Fruit fly (Drosophila melanogaster) whole organism, prepupa: Measurements from ENCODE around the gene CG43336.

Experiments
- Blimp-1 ChIP-seq: fragments of 200-800 bp; sonication (Bioruptor generic); optimal IDR thresholded peaks from 3 replicates; lab custom pipeline; 2017; ENCODE audit warnings: missing biosample characterization, missing genetic modification characterization, mild to moderate bottlenecking, moderate library complexity, missing genetic modification reagents
- CG10631 ChIP-seq: fragments of 200-800 bp; sonication (Bioruptor generic); optimal IDR thresholded peaks from 2 replicates; lab custom pipeline; 2016; ENCODE audit warnings: missing biosample characterization, missing genetic modification characterization
- CG15336 ChIP-seq: fragments of 200-800 bp; sonication (Bioruptor generic); IDR thresholded peaks from 2 replicates; pipeline ENCODE4 v1.3.6; 2022; ENCODE audit warnings: missing biosample characterization, missing genetic modification characterization
- CG16779 ChIP-seq: fragments of 200-800 bp; sonication (Bioruptor generic); optimal IDR thresholded peaks from 3 replicates; lab custom pipeline; 2017; ENCODE audit warnings: missing biosample characterization, mild to moderate bottlenecking, missing genetic modification characterization
- CG3032 ChIP-seq: fragments of 200-800 bp; optimal IDR thresholded peaks from 2 replicates; lab custom pipeline; 2019; ENCODE audit warnings: missing biosample characterization, mild to moderate bottlenecking, missing genetic modification characterization, moderate library complexity
- CG31627 ChIP-seq: fragments of 200-800 bp; sonication (Bioruptor generic); optimal IDR thresholded peaks from 3 replicates; lab custom pipeline; 2016; ENCODE audit warnings: missing biosample characterization, missing genetic modification characterization
- CG32006 ChIP-seq: fragments of 200-800 bp; sonication (Bioruptor generic); optimal IDR thresholded peaks from 3 replicates; lab custom pipeline; 2017; ENCODE audit warnings: missing biosample characterization, mild to moderate bottlenecking, missing genetic modification characterization
- CG34406 ChIP-seq: fragments of 200-800 bp; sonication (Bioruptor generic); optimal IDR thresholded peaks from 3 replicates; lab custom pipeline; 2016; ENCODE audit warnings: missing biosample characterization, missing genetic modification characterization
- CG3919 ChIP-seq: fragments of 200-800 bp; sonication (Bioruptor generic); optimal IDR thresholded peaks from 3 replicates; lab custom pipeline; 2016; ENCODE audit warnings: missing biosample characterization, missing genetic modification characterization
- CG4318 ChIP-seq: fragments of 200-800 bp; sonication (Bioruptor generic); optimal IDR thresholded peaks from 3 replicates; lab custom pipeline; 2017; ENCODE audit warnings: missing biosample characterization, mild to moderate bottlenecking, missing genetic modification characterization
- CG6163 ChIP-seq: fragments of 200-800 bp; sonication (Bioruptor generic); IDR thresholded peaks from 3 replicates; pipeline ENCODE4 v1.3.6; 2022; ENCODE audit warnings: missing biosample characterization, missing genetic modification characterization
- CG6276 ChIP-seq: fragments of 200-800 bp; sonication (Bioruptor generic); optimal IDR thresholded peaks from 2 replicates; lab custom pipeline; 2017; ENCODE audit warnings: missing biosample characterization, mild to moderate bottlenecking, missing genetic modification characterization
- CG6792 ChIP-seq: fragments of 200-800 bp; sonication (Bioruptor generic); optimal IDR thresholded peaks from 3 replicates; lab custom pipeline; 2016; ENCODE audit warnings: missing biosample characterization, missing genetic modification characterization
- CG6854 ChIP-seq: fragments of 200-800 bp; sonication (Bioruptor generic); optimal IDR thresholded peaks from 2 replicates; lab custom pipeline; 2017; ENCODE audit warnings: missing biosample characterization, mild to moderate bottlenecking, missing genetic modification characterization
- CG8119 ChIP-seq: fragments of 200-800 bp; sonication (Bioruptor generic); IDR thresholded peaks from 3 replicates; pipeline ENCODE4 v1.3.6; 2022; ENCODE audit warnings: missing biosample characterization, missing genetic modification characterization
- CG8319 ChIP-seq: fragments of 200-800 bp; sonication (Bioruptor generic); optimal IDR thresholded peaks from 3 replicates; lab custom pipeline; 2016; ENCODE audit warnings: missing biosample characterization, missing genetic modification characterization
- Eip75B ChIP-seq: fragments of 200-800 bp; sonication (Bioruptor generic); optimal IDR thresholded peaks from 3 replicates; lab custom pipeline; 2016; ENCODE audit warnings: missing biosample characterization, missing genetic modification characterization
- Eip78C ChIP-seq: fragments of 200-800 bp; sonication (Bioruptor generic); peaks from one replicate; lab custom pipeline; 2016; ENCODE audit warnings: missing biosample characterization, missing genetic modification characterization
- Eip93F ChIP-seq: fragments of 200-800 bp; sonication (Bioruptor generic); optimal IDR thresholded peaks from 2 replicates; lab custom pipeline; 2016; ENCODE audit warnings: missing biosample characterization, mild to moderate bottlenecking, missing genetic modification characterization
- Ets96B ChIP-seq: fragments of 200-800 bp; optimal IDR thresholded peaks from 2 replicates; lab custom pipeline; 2019; ENCODE audit warnings: missing biosample characterization, mild to moderate bottlenecking, missing genetic modification characterization, moderate library complexity
- Gug ChIP-seq: fragments of 200-800 bp; sonication (Bioruptor generic); IDR thresholded peaks from 2 replicates; pipeline ENCODE4 v1.3.6; 2022; ENCODE audit warnings: missing biosample characterization, missing genetic modification characterization
- Hr38 ChIP-seq: sonication (Bioruptor generic); optimal IDR thresholded peaks from 2 replicates; lab custom pipeline; 2016; ENCODE audit warnings: missing biosample characterization, missing genetic modification characterization
- Hr39 ChIP-seq: fragments of 200-800 bp; sonication (Bioruptor generic); optimal IDR thresholded peaks from 2 replicates; lab custom pipeline; 2016; ENCODE audit warnings: missing biosample characterization, missing genetic modification characterization
- Hr4 ChIP-seq: fragments of 200-800 bp; sonication (Bioruptor generic); optimal IDR thresholded peaks from 3 replicates; lab custom pipeline; 2016; ENCODE audit warnings: missing biosample characterization, missing genetic modification characterization
- Lpt ChIP-seq: fragments of 200-800 bp; sonication (Bioruptor generic); optimal IDR thresholded peaks from 3 replicates; lab custom pipeline; 2016; ENCODE audit warnings: missing biosample characterization, missing genetic modification characterization
- Met ChIP-seq: fragments of 200-800 bp; sonication (Bioruptor generic); optimal IDR thresholded peaks from 3 replicates; lab custom pipeline; 2016; ENCODE audit warnings: missing biosample characterization, missing genetic modification characterization
- Smox ChIP-seq: fragments of 200-800 bp; sonication (Bioruptor generic); optimal IDR thresholded peaks from 3 replicates; lab custom pipeline; 2016; ENCODE audit warnings: missing biosample characterization, missing genetic modification characterization
- Sox102F ChIP-seq: fragments of 200-800 bp; sonication (Bioruptor generic); optimal IDR thresholded peaks from 2 replicates; lab custom pipeline; 2016; ENCODE audit warnings: missing biosample characterization, mild to moderate bottlenecking, missing genetic modification characterization
- Sox14 ChIP-seq: fragments of 200-800 bp; sonication (Bioruptor generic); optimal IDR thresholded peaks from 3 replicates; lab custom pipeline; 2016; ENCODE audit warnings: missing biosample characterization, missing genetic modification characterization
- Sox15 ChIP-seq: fragments of 200-800 bp; sonication (Bioruptor generic); optimal IDR thresholded peaks from 3 replicates; lab custom pipeline; 2016; ENCODE audit warnings: missing biosample characterization, missing genetic modification characterization
- achi ChIP-seq: fragments of 200-800 bp; sonication (Bioruptor generic); optimal IDR thresholded peaks from 3 replicates; lab custom pipeline; 2016; ENCODE audit warnings: missing biosample characterization, missing genetic modification characterization
- acj6 ChIP-seq: fragments of 200-800 bp; sonication (Bioruptor generic); optimal IDR thresholded peaks from 3 replicates; lab custom pipeline; 2016; ENCODE audit warnings: missing biosample characterization, missing genetic modification characterization
- cyc ChIP-seq: fragments of 200-800 bp; sonication (Bioruptor generic); optimal IDR thresholded peaks from 3 replicates; lab custom pipeline; 2016; ENCODE audit warnings: missing biosample characterization, missing genetic modification characterization
- dsx ChIP-seq: fragments of 200-800 bp; optimal IDR thresholded peaks from 3 replicates; lab custom pipeline; 2019; ENCODE audit warnings: missing biosample characterization, mild to moderate bottlenecking, missing genetic modification characterization, moderate library complexity; ENCODE audit not compliant: poor library complexity, severe bottlenecking
- esn ChIP-seq: fragments of 200-800 bp; sonication (Bioruptor generic); optimal IDR thresholded peaks from 2 replicates; lab custom pipeline; 2016; ENCODE audit warnings: missing biosample characterization, mild to moderate bottlenecking, missing genetic modification characterization, moderate library complexity
- fkh ChIP-seq: fragments of 200-800 bp; sonication (Bioruptor generic); optimal IDR thresholded peaks from 3 replicates; lab custom pipeline; 2017; ENCODE audit warnings: missing biosample characterization, mild to moderate bottlenecking, missing genetic modification characterization, moderate library complexity
- lz ChIP-seq: fragments of 200-800 bp; sonication (Bioruptor generic); optimal IDR thresholded peaks from 3 replicates; lab custom pipeline; 2016; ENCODE audit warnings: missing biosample characterization, missing genetic modification characterization
- net ChIP-seq: fragments of 200-800 bp; sonication (Bioruptor generic); optimal IDR thresholded peaks from 3 replicates; lab custom pipeline; 2016; ENCODE audit warnings: missing biosample characterization, missing genetic modification characterization
- pdm3 ChIP-seq: fragments of 200-800 bp; sonication (Bioruptor generic); optimal IDR thresholded peaks from 3 replicates; lab custom pipeline; 2016; ENCODE audit warnings: missing biosample characterization, missing genetic modification characterization
- salr ChIP-seq, 2 experiments: fragments of 200-800 bp; sonication (Bioruptor generic); optimal IDR thresholded peaks; 3 replicates each; lab custom pipeline; 2016 to 2018; ENCODE audit warnings: missing biosample characterization in 2 of 2, missing genetic modification characterization in 2 of 2, mild to moderate bottlenecking in 1 of 2
- spab ChIP-seq: fragments of 200-800 bp; sonication (Bioruptor generic); optimal IDR thresholded peaks from 2 replicates; lab custom pipeline; 2017; ENCODE audit warnings: missing biosample characterization, mild to moderate bottlenecking, missing genetic modification characterization, missing genetic modification reagents
- svp ChIP-seq: fragments of 200-800 bp; sonication (Bioruptor generic); peaks from one replicate; lab custom pipeline; 2016; ENCODE audit warnings: missing biosample characterization, missing genetic modification characterization
- topi ChIP-seq: fragments of 200-800 bp; sonication (Bioruptor generic); optimal IDR thresholded peaks from 3 replicates; lab custom pipeline; 2016; ENCODE audit warnings: missing biosample characterization, missing genetic modification characterization
- vri ChIP-seq: fragments of 200-800 bp; sonication (Bioruptor generic); optimal IDR thresholded peaks from 3 replicates; lab custom pipeline; 2016; ENCODE audit warnings: missing biosample characterization, mild to moderate bottlenecking, missing genetic modification characterization

Gene CG43336

DNA sequence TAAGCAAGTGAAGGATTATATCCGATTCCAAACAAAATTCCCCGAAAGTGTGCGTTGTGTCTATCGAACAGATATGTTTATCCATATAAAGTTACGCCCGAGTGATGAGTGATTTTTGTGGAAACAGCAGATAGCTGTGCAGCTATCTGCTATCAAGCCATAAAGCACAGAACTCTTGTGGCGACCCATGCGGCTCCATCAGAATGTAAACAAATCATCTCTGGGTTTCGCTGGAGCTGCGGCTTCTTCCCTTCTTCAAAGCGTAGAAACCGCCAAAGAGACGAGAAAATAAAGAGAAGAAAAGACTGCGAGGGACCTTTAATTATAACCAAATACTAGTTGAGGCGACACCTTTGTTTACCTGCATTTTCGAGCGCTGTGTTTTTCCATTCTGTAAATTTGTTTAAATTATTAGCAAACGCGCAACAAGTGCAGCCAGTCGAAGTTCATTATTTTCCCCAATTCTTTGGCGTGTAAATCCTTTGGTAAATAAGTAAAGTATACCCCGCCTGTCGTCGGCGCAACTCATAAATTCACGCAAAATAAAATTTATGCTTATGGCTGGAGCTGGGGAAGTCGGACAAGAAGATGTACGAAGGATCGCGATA, 30.0 kb downstream of the CG43336 start:
- TF ChIP-seq acj6 (GFP tag; lab: Kevin White, UChicago) (no peak), fkh (peak; percentile 64), Sox15 (no peak), svp (GFP tag; lab: Kevin White, UChicago) (peak; percentile 57)
- TF ChIP-seq, all 60 proteins: peak for 2

- TF ChIP-seq spab (no peak), CG15336 (GFP tag; lab: Robert Waterston, UW) (no peak), Ets96B (tag; lab: Kevin White, UChicago) (no peak), Sox15 (no peak), Lpt (GFP tag; lab: Kevin White, UChicago) (no peak), Hr38 (GFP tag; lab: Kevin White, UChicago) (no peak), Hr4 (no peak), salr (GFP tag; optimal IDR thresholded peaks at IDR 0.05; lab: Kevin White, UChicago) (no peak), CG6276 (GFP tag; lab: Kevin White, UChicago) (no peak), Eip75B (GFP tag; lab: Kevin White, UChicago) (no peak), pdm3 (no peak), CG4318 (GFP tag; lab: Kevin White, UChicago) (no peak), CG8119 (GFP tag; lab: Robert Waterston, UW) (no peak), CG3032 (tag; lab: Kevin White, UChicago) (no peak), svp (GFP tag; lab: Kevin White, UChicago) (no peak), esn (no peak), CG6163 (no peak), Sox102F (GFP tag; lab: Kevin White, UChicago) (no peak), CG32006 (GFP tag; lab: Kevin White, UChicago) (no peak), net (GFP tag; lab: Kevin White, UChicago) (no peak)
- TF ChIP-seq, all 60 proteins: peak for 0
These were observed 32.0 kb downstream of the CG43336 start for dm6 chr3R:15668863-15669491.

DNA sequence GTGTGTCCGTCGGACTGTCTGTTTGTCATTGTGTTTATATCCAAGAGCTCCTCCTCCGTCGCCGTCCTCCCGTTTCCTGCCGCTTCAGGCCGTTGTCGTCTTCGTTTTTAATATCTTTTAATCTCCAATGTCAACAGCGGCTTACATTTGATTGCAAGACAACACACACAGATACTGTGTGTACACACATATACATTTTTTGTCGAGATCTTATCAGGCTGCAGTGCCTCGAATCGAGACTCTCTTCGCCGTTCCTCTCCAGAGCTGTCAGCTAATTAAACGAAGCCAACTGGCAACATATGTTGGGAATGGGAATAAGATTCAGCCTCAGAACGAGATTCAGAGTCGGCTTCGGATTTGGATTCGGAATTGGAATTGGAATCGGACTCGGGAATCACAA, 33.6 kb downstream of the CG43336 start:
- TF ChIP-seq Sox102F (GFP tag; lab: Kevin White, UChicago): peak; percentile 42
- no peak for TF ChIP-seq Sox15
- no peak for TF ChIP-seq Eip93F (GFP tag; lab: Kevin White, UChicago)
- TF ChIP-seq vri (GFP tag; lab: Kevin White, UChicago): no peak
- no peak for TF ChIP-seq spab
- peak; percentile 17 for TF ChIP-seq Smox (GFP tag; lab: Kevin White, UChicago)
- no peak for TF ChIP-seq Sox14 (GFP tag; lab: Kevin White, UChicago)
- TF ChIP-seq CG3032 (tag; lab: Kevin White, UChicago): no peak
- TF ChIP-seq CG31627: no peak
- no peak for TF ChIP-seq CG16779 (tag; lab: Kevin White, UChicago)
- no peak for TF ChIP-seq dsx (GFP tag; lab: Kevin White, UChicago)
- peak; percentile 64 for TF ChIP-seq svp (GFP tag; lab: Kevin White, UChicago)
- TF ChIP-seq Blimp-1 (GFP tag; lab: Kevin White, UChicago): peak; percentile 4
- peak; percentile 37 for TF ChIP-seq Met (GFP tag; lab: Kevin White, UChicago)
- TF ChIP-seq CG10631 (GFP tag; lab: Kevin White, UChicago): no peak
- TF ChIP-seq Ets96B (tag; lab: Kevin White, UChicago): no peak
- peak; percentile 3 for TF ChIP-seq achi (GFP tag; lab: Kevin White, UChicago)
- no peak for TF ChIP-seq CG8119 (GFP tag; lab: Robert Waterston, UW)
- peak; percentile 59 for TF ChIP-seq Eip78C (GFP tag; lab: Kevin White, UChicago)
- no peak for TF ChIP-seq lz (GFP tag; lab: Kevin White, UChicago)
- TF ChIP-seq topi (GFP tag; lab: Kevin White, UChicago): no peak
- no peak for TF ChIP-seq Gug
- peak; percentile 0 for TF ChIP-seq CG3919 (GFP tag; lab: Kevin White, UChicago)
- TF ChIP-seq fkh: peak; percentile 81
- TF ChIP-seq CG6854 (GFP tag; lab: Kevin White, UChicago): no peak
- peak; percentile 12 for TF ChIP-seq CG34406 (GFP tag; lab: Kevin White, UChicago)
- TF ChIP-seq cyc (GFP tag; lab: Kevin White, UChicago): no peak
- TF ChIP-seq net (GFP tag; lab: Kevin White, UChicago): peak; percentile 23
- no peak for TF ChIP-seq Hr4
- TF ChIP-seq CG8319 (GFP tag; lab: Kevin White, UChicago): no peak
- TF ChIP-seq CG6792 (GFP tag; lab: Kevin White, UChicago): no peak
- peak; percentile 49; the same call in 2 of the 3 replicates for TF ChIP-seq CG6163
- TF ChIP-seq Lpt (GFP tag; lab: Kevin White, UChicago): no peak
- TF ChIP-seq Hr39 (GFP tag; lab: Kevin White, UChicago): no peak
- TF ChIP-seq Hr38 (GFP tag; lab: Kevin White, UChicago): no peak
- peak; percentile 38 for TF ChIP-seq esn
- no peak for TF ChIP-seq CG32006 (GFP tag; lab: Kevin White, UChicago)
